ENCODE assay signal across 1 fruit fly cellular context in the genomic region with DNA sequence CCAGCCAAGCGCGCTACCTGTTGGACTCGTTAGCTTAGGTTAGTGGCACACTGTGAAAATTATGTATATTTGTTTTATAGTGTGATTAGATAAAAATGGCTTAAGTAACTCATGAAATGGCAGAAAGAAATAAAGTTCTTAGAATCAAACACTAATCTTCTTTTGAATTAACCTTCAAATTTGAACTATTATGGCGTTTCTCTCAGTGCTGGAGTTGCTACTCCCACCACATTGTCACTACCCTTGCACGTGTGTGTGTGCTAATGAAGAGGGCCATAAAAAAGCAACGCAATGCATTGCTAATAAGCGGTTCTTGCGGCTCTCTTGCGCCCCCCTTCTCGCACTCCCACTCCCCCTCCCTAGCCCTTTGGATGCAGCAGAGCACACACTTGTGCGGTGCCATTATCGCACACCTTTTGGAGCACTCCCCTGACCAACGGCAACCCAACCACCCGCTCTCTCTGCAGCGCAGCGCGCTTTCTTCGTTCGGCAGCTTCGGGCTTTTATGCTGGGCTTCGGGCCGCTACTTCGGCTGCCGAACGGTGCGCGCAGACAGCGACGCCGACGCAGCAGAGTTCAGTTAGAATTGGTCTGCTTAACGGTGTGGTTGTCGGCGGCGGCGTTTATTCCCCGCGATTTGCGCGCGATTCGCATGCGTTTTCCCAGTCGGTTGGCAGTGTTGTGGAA.
TF ChIP-seq lines count a peak whose summit lies in the region.

No protein-coding gene starts in this region.

TF ChIP-seq in whole organism, embryonic, 481 proteins besides CTCF, POLR2A, EP300 and RAD21 (continued from another document):
- TF ChIP-seq fu2 (GFP tag; optimal IDR thresholded peaks at IDR 0.05; lab: Kevin White, UChicago) (peak; percentile 57), CG3065 (GFP tag; optimal IDR thresholded peaks at IDR 0.05; lab: Kevin White, UChicago) (peak; percentile 70), stc (GFP tag; IDR thresholded peaks at IDR 0.05; lab: Robert Waterston, UW) (peak; percentile 94), Aef1 (GFP tag; IDR thresholded peaks at IDR 0.05; lab: Robert Waterston, UW) (peak; percentile 89), nau (GFP tag; optimal IDR thresholded peaks at IDR 0.05; lab: Kevin White, UChicago) (peak; percentile 85), CG11085 (GFP tag; IDR thresholded peaks at IDR 0.05; lab: Robert Waterston, UW) (peak; percentile 58), Ets65A (GFP tag; lab: Kevin White, UChicago) (peak; percentile 96), gcm (GFP tag; optimal IDR thresholded peaks at IDR 0.05; lab: Kevin White, UChicago) (peak; percentile 88), CG34224 (GFP tag; IDR thresholded peaks at IDR 0.05; lab: Robert Waterston, UW; ENCODE audit: partially characterized antibody) (peak; percentile 18; the same call in 1 of the 3 replicates), CG2120 (GFP tag; optimal IDR thresholded peaks at IDR 0.05; lab: Kevin White, UChicago) (peak; percentile 61), CG4360 (GFP tag; IDR thresholded peaks at IDR 0.05; lab: Robert Waterston, UW) (peak; percentile 77), sima (GFP tag; optimal IDR thresholded peaks at IDR 0.05; lab: Kevin White, UChicago) (peak; percentile 64), CG13894 (tag; optimal IDR thresholded peaks at IDR 0.05; lab: Kevin White, UChicago) (no peak), aop (GFP tag; IDR thresholded peaks at IDR 0.05; lab: Robert Waterston, UW) (no peak), klu (GFP tag; IDR thresholded peaks at IDR 0.05; lab: Robert Waterston, UW) (peak; percentile 79), Dad (GFP tag; optimal IDR thresholded peaks at IDR 0.05; lab: Kevin White, UChicago) (peak; percentile 85), CkIIα-i1 (GFP tag; IDR thresholded peaks at IDR 0.05; lab: Robert Waterston, UW) (peak; percentile 70; the same call in 1 of the 2 replicates), repo (GFP tag; optimal IDR thresholded peaks at IDR 0.05; lab: Kevin White, UChicago) (peak; percentile 72), bab2 (GFP tag; optimal IDR thresholded peaks at IDR 0.05; lab: Kevin White, UChicago) (peak; percentile 91), zfh2 (GFP tag; optimal IDR thresholded peaks at IDR 0.05; lab: Kevin White, UChicago) (peak; percentile 35), tgo (GFP tag; IDR thresholded peaks at IDR 0.05; lab: Robert Waterston, UW) (peak; percentile 90), wor (GFP tag; IDR thresholded peaks at IDR 0.05; lab: Robert Waterston, UW) (peak; percentile 94), btn (GFP tag; optimal IDR thresholded peaks at IDR 0.05; lab: Kevin White, UChicago) (peak; percentile 83)
